Worm (Caenorhabditis elegans): Measurements from ENCODE around the gene R08C7.8.

DNA sequence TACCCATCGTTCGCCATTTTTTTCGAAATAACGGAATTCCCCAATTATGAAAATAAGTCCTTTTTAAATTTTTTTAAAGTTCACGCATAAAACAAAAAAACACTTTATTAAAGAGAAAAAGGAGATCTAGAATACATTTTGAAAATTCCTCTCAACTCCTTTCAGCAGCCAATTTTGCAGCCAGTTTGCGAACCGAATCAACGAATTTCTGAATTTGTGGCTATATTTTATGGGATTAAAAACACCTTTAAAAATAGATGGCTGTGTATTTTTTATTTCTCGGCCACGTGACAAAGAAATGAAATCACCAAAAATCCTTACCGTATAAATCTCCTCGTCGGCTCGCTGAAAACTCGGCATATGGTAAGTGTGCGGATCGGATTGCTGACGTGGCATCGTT is 45.7 kb upstream of the R08C7.8 start, which contains the start of gene M01H9.10:
- TF ChIP-seq unc-39 (tag; optimal IDR thresholded peaks at IDR 0.05) (no peak), unc-62 (GFP tag; optimal IDR thresholded peaks at IDR 0.05) (no peak), lin-13 (tag; optimal IDR thresholded peaks at IDR 0.05) (no peak), nhr-76 (tag; optimal IDR thresholded peaks at IDR 0.05) (no peak), mep-1 (tag; optimal IDR thresholded peaks at IDR 0.05) (no peak)
